Worm (Caenorhabditis elegans): ENCODE measurements around the gene T24E12.1.

ce11 chrII:3748719-3749118 lies 36.6 kb upstream of the T24E12.1 start, which contains the start of gene fbxb-90:
- no peak for TF ChIP-seq snpc-4 (tag; optimal IDR thresholded peaks at IDR 0.05)
- TF ChIP-seq nhr-28 (tag; optimal IDR thresholded peaks at IDR 0.05): no peak
- no peak for TF ChIP-seq elt-3 (tag; optimal IDR thresholded peaks at IDR 0.05)
- TF ChIP-seq unc-62 (GFP tag; optimal IDR thresholded peaks at IDR 0.05): no peak
- TF ChIP-seq pha-4 (tag; optimal IDR thresholded peaks at IDR 0.05): no peak
- TF ChIP-seq sem-2 (GFP tag; optimal IDR thresholded peaks at IDR 0.05): no peak
